Fruit fly (Drosophila melanogaster): ENCODE measurements around the gene CG13004.

Gene CG13004

DNA sequence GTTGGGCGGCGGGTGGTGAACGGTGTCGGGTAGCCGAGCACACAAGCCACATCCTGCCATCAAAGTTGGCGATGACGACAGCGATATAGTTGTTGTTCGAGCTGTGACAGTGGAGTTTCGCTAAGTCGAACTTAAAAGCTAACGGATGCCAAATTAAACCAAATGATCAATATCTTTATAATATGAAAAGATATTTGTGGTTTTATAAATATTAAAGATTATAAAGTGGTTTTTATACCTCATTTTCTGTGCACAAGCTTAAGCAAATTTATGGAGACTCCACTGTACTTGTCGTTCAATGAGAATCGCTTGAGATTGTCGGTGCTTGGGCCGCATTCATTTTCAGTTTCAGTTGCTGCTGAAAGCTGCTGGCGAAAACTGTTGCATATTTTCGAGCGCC is 13.2 kb downstream of the CG13004 start (continued):
- TF ChIP-seq phol (tag; optimal IDR thresholded peaks at IDR 0.05) (peak; percentile 56), ssp (GFP tag; IDR thresholded peaks at IDR 0.05) (no peak), seq (GFP tag; IDR thresholded peaks at IDR 0.05) (no peak), toy (GFP tag; IDR thresholded peaks at IDR 0.05) (no peak), emc (GFP tag; optimal IDR thresholded peaks at IDR 0.05) (no peak), CG6654 (GFP tag; optimal IDR thresholded peaks at IDR 0.05) (no peak), gcm2 (GFP tag; optimal IDR thresholded peaks at IDR 0.05) (no peak), inv (GFP tag; IDR thresholded peaks at IDR 0.05; ENCODE audit: partially characterized antibody) (no peak), peb (GFP tag; IDR thresholded peaks at IDR 0.05) (peak; percentile 37; the same call in 1 of the 2 replicates), Neu2 (GFP tag; optimal IDR thresholded peaks at IDR 0.05; ENCODE audit: borderline replicate concordance) (no peak), CG12219 (GFP tag; optimal IDR thresholded peaks at IDR 0.05) (no peak), CG6254 (GFP tag; optimal IDR thresholded peaks at IDR 0.05) (peak; percentile 25), corto (GFP tag; optimal IDR thresholded peaks at IDR 0.05) (no peak), gfzf (GFP tag; optimal IDR thresholded peaks at IDR 0.05) (no peak), CG14860 (GFP tag; IDR thresholded peaks at IDR 0.05; ENCODE audit: partially characterized antibody) (no peak), pnt (GFP tag; optimal IDR thresholded peaks at IDR 0.05) (no peak), CG9797 (GFP tag; optimal IDR thresholded peaks at IDR 0.05) (no peak), stwl (tag; optimal IDR thresholded peaks at IDR 0.05) (no peak), CG15601 (tag; optimal IDR thresholded peaks at IDR 0.05) (peak; percentile 49), Dip2 (GFP tag; IDR thresholded peaks at IDR 0.05) (no peak), Eip74EF (GFP tag; optimal IDR thresholded peaks at IDR 0.05) (peak in 1 of 2 experiments; percentile 38), CG4730 (GFP tag; IDR thresholded peaks at IDR 0.05) (peak; percentile 39; the same call in 1 of the 2 replicates), zfh2 (GFP tag; optimal IDR thresholded peaks at IDR 0.05) (no peak), Trl (optimal IDR thresholded peaks at IDR 0.05) (no peak), Trl (GFP tag; optimal IDR thresholded peaks at IDR 0.05) (no peak), vvl (GFP tag; IDR thresholded peaks at IDR 0.05) (peak; percentile 76), Asciz (GFP tag; optimal IDR thresholded peaks at IDR 0.05) (no peak), CG13624 (GFP tag; optimal IDR thresholded peaks at IDR 0.05) (no peak), Bteb2 (GFP tag; optimal IDR thresholded peaks at IDR 0.05) (no peak), tio (GFP tag; optimal IDR thresholded peaks at IDR 0.05) (peak; percentile 38), CG1233 (GFP tag; optimal IDR thresholded peaks at IDR 0.05) (peak; percentile 11), z (GFP tag; IDR thresholded peaks at IDR 0.05) (no peak), Aef1 (GFP tag; IDR thresholded peaks at IDR 0.05) (peak; percentile 52), CG9817 (tag; optimal IDR thresholded peaks at IDR 0.05) (peak; percentile 18), Mes4 (GFP tag; optimal IDR thresholded peaks at IDR 0.05) (no peak), schlank (tag; optimal IDR thresholded peaks at IDR 0.05) (no peak), Awh (GFP tag; IDR thresholded peaks at IDR 0.05) (peak; percentile 61; the same call in 1 of the 2 replicates), CG10431 (GFP tag; optimal IDR thresholded peaks at IDR 0.05) (no peak), CG33557 (GFP tag; optimal IDR thresholded peaks at IDR 0.05) (no peak), Dll (GFP tag; IDR thresholded peaks at IDR 0.05; ENCODE audit: partially characterized antibody) (no peak), ci (GFP tag; IDR thresholded peaks at IDR 0.05) (peak; percentile 79), disco-r (GFP tag; optimal IDR thresholded peaks at IDR 0.05) (no peak), CG17912 (GFP tag; optimal IDR thresholded peaks at IDR 0.05) (no peak), GATAe (GFP tag; conservative IDR thresholded peaks at IDR 0.05) (0 out of 2 replicates have a peak, but pooled peaks have one; percentile 12), CG12299 (tag; optimal IDR thresholded peaks at IDR 0.05) (peak; percentile 11), CG12942 (GFP tag; optimal IDR thresholded peaks at IDR 0.05) (no peak), caup (GFP tag; optimal IDR thresholded peaks at IDR 0.05; ENCODE audit: severe bottlenecking) (peak; percentile 21), CG12391 (tag; optimal IDR thresholded peaks at IDR 0.05) (peak; percentile 56), CG9876 (GFP tag; optimal IDR thresholded peaks at IDR 0.05) (no peak), br (optimal IDR thresholded peaks at IDR 0.05) (no peak), Atf6 (GFP tag; IDR thresholded peaks at IDR 0.05) (peak; percentile 47; the same call in 1 of the 2 replicates)

All from whole organism, embryonic.